Worm (Caenorhabditis elegans): Measurements from ENCODE around the gene cit-1.2.

DNA sequence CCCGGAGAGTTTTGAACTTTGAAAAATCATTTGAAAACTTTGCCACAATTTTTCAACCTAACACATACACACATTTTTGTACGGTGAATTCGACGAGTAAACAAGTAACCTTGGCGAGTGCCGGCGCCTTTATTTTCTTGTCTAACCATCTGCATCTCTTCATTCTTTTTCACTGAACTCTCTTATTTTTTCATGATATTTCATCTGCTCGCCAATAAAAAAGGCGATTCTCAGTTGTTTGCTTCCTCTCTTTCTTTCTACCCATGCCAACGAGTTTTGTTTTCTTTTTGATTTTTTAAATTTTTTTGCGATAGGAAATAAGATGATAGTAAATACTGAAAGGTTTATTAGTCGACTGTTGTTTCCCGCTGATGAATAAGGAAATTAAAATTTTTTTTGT lies 31.8 kb upstream of the cit-1.2 start:
- TF ChIP-seq K11D2.4 (GFP tag; IDR thresholded peaks at IDR 0.05) (no peak), cebp-2 (GFP tag; IDR thresholded peaks at IDR 0.05) (no peak), bed-1 (GFP tag; IDR thresholded peaks at IDR 0.05) (no peak), F37B4.10 (GFP tag; IDR thresholded peaks at IDR 0.05) (no peak)

Data from whole organism, young adult.